Worm (Caenorhabditis elegans) whole organism, early embryonic: ENCODE results near the gene C25A11.2.

ENCODE experiments used
- B0310.2 ChIP-seq: sonication (generic microtip); optimal IDR thresholded peaks from 2 replicates; lab custom pipeline; 2016; ENCODE audit warnings: mild to moderate bottlenecking, missing genetic modification characterization, missing compliant biosample characterization
- aly-1 ChIP-seq: sonication (generic microtip); optimal IDR thresholded peaks from 2 replicates; lab custom pipeline; 2016; ENCODE audit warnings: missing genetic modification characterization, missing compliant biosample characterization
- ama-1 ChIP-seq: fragments of 150-350 bp; optimal IDR thresholded peaks from 2 replicates; lab custom pipeline; 2014
- ceh-13 ChIP-seq: fragments of 200-800 bp; sonication (Bioruptor generic); optimal IDR thresholded peaks from 2 replicates; lab custom pipeline; 2018; ENCODE audit warnings: mild to moderate bottlenecking, missing genetic modification characterization, missing compliant biosample characterization
- ets-7 ChIP-seq: sonication (generic microtip); optimal IDR thresholded peaks from 2 replicates; lab custom pipeline; 2016; ENCODE audit warnings: missing genotype, missing genetic modification characterization, missing compliant biosample characterization
- flt-1 ChIP-seq: fragments of 200-800 bp; sonication (Bioruptor generic); IDR thresholded peaks from 2 replicates; pipeline ENCODE4 v1.3.6; 2022; ENCODE audit warnings: missing genetic modification characterization, missing compliant biosample characterization
- hmbx-1 ChIP-seq: sonication (generic microtip); optimal IDR thresholded peaks from 2 replicates; lab custom pipeline; 2016; ENCODE audit warnings: mild to moderate bottlenecking, missing genetic modification characterization, missing compliant biosample characterization
- hmg-4 ChIP-seq: fragments of 200-800 bp; sonication (Bioruptor generic); optimal IDR thresholded peaks from 2 replicates; lab custom pipeline; 2018; ENCODE audit warnings: mild to moderate bottlenecking, missing genetic modification characterization, missing compliant biosample characterization
- hnd-1 ChIP-seq: sonication (generic microtip); optimal IDR thresholded peaks from 2 replicates; lab custom pipeline; 2016; ENCODE audit warnings: missing genetic modification characterization, missing compliant biosample characterization
- tbx-11 ChIP-seq: fragments of 200-800 bp; sonication (Bioruptor generic); IDR thresholded peaks from 2 replicates; pipeline ENCODE4 v1.3.6; 2022; ENCODE audit warnings: missing genetic modification characterization, missing compliant biosample characterization
- tbx-37 ChIP-seq: fragments of 200-800 bp; sonication (Bioruptor generic); conservative IDR thresholded peaks from 2 replicates; pipeline ENCODE4 v1.3.6; 2022; ENCODE audit warnings: missing genetic modification reagents, missing genetic modification characterization, missing compliant biosample characterization
- tra-4 ChIP-seq: sonication (generic microtip); optimal IDR thresholded peaks from 2 replicates; lab custom pipeline; 2017; ENCODE audit warnings: missing genetic modification characterization, missing compliant biosample characterization

ce11 chrX:9104399-9104798 lies 9.5 kb upstream of the C25A11.2 start:
- no peak for TF ChIP-seq aly-1 (tag; lab: Kevin White, UChicago)
- no peak for TF ChIP-seq flt-1 (GFP tag; lab: Robert Waterston, UW)
- no peak for TF ChIP-seq tbx-11 (GFP tag; lab: Robert Waterston, UW)
- no peak for TF ChIP-seq ceh-13
- TF ChIP-seq hmbx-1 = no peak
- TF ChIP-seq ama-1 (lab: Kevin White, UChicago) = no peak
- TF ChIP-seq hnd-1 (tag; lab: Kevin White, UChicago) = no peak
- no peak for TF ChIP-seq tbx-37 (GFP tag; lab: Robert Waterston, UW)
- no peak for TF ChIP-seq tra-4
- no peak for TF ChIP-seq B0310.2 (tag; lab: Kevin White, UChicago)
- no peak for TF ChIP-seq ets-7 (tag; lab: Kevin White, UChicago)
- no peak for TF ChIP-seq hmg-4 (GFP tag; lab: Kevin White, UChicago)
